Worm (Caenorhabditis elegans) whole organism, L4 larva: ENCODE data around the gene M02F4.1.
A peak's percentile ranks its signal among the peaks of the same experiment; 100 is the strongest.

Experiments used
- F44E2.7 ChIP-seq: fragments of 200-800 bp; sonication (Bioruptor generic); IDR thresholded peaks from 2 replicates; pipeline ENCODE4 v2.1.2; 2022; ENCODE audit warnings: missing genetic modification characterization, missing compliant biosample characterization
- R02D3.7 ChIP-seq: fragments of 150-350 bp; sonication (generic microtip); optimal IDR thresholded peaks from 3 replicates; lab custom pipeline; 2014; ENCODE audit warnings: missing biosample characterization, missing genetic modification characterization
- T20F7.1 ChIP-seq: fragments of 200-800 bp; sonication (Bioruptor generic); optimal IDR thresholded peaks from 2 replicates; lab custom pipeline; 2018; ENCODE audit warnings: mild to moderate bottlenecking, missing genetic modification characterization, missing compliant biosample characterization
- ZK546.5 ChIP-seq, 2 experiments: sonication (generic microtip); optimal IDR thresholded peaks; 2 replicates each; lab custom pipeline; 2017; ENCODE audit warnings: missing biosample characterization in 2 of 2, missing genetic modification characterization in 2 of 2
- aha-1 ChIP-seq: fragments of 150-350 bp; peaks from one replicate; lab custom pipeline; 2014; ENCODE audit warnings: missing biosample characterization, missing genetic modification characterization
- aly-2 ChIP-seq: sonication (generic microtip); optimal IDR thresholded peaks from 2 replicates; lab custom pipeline; 2018; ENCODE audit warnings: missing biosample characterization, missing genetic modification characterization
- attf-4 ChIP-seq: sonication (generic microtip); optimal IDR thresholded peaks from 3 replicates; lab custom pipeline; 2017; ENCODE audit warnings: missing biosample characterization, missing genetic modification characterization
- ceh-28 ChIP-seq: fragments of 150-350 bp; optimal IDR thresholded peaks from 2 replicates; lab custom pipeline; 2014; ENCODE audit warnings: missing biosample characterization, missing genetic modification reagents, missing genetic modification characterization
- ceh-32 ChIP-seq: sonication (generic microtip); optimal IDR thresholded peaks from 2 replicates; lab custom pipeline; 2016; ENCODE audit warnings: mild to moderate bottlenecking, missing genetic modification characterization, missing compliant biosample characterization; ENCODE audit not compliant: poor library complexity
- ceh-62 ChIP-seq: sonication (generic microtip); optimal IDR thresholded peaks from 2 replicates; lab custom pipeline; 2017; ENCODE audit warnings: missing biosample characterization, missing genetic modification characterization
- ces-1 ChIP-seq: fragments of 150-350 bp; sonication (generic microtip); optimal IDR thresholded peaks from 4 replicates; lab custom pipeline; 2014; ENCODE audit warnings: missing biosample characterization, missing genetic modification reagents, missing genetic modification characterization
- daf-12 ChIP-seq: fragments of 150-350 bp; optimal IDR thresholded peaks from 2 replicates; lab custom pipeline; 2014; ENCODE audit warnings: missing biosample characterization, missing genetic modification reagents, missing genetic modification characterization
- daf-16 ChIP-seq, 3 experiments: sonication (generic microtip); optimal IDR thresholded peaks; 2 replicates each; lab custom pipeline; 2016 to 2017; ENCODE audit warnings: missing genetic modification characterization in 3 of 3, missing genetic modification reagents in 3 of 3, mild to moderate bottlenecking in 2 of 3, missing compliant biosample characterization in 2 of 3, missing biosample characterization in 1 of 3, moderate library complexity in 1 of 3
- daf-19 ChIP-seq: fragments of 200-800 bp; sonication (Bioruptor generic); conservative IDR thresholded peaks from 2 replicates; pipeline ENCODE4 v1.3.6; 2022; ENCODE audit warnings: missing genetic modification characterization, missing compliant biosample characterization
- dve-1 ChIP-seq: sonication (generic microtip); optimal IDR thresholded peaks from 2 replicates; lab custom pipeline; 2017; ENCODE audit warnings: antibody characterized with exemption, mild to moderate bottlenecking, missing genetic modification characterization, missing compliant biosample characterization; ENCODE audit not compliant: insufficient read depth
- egl-27 ChIP-seq: sonication (generic microtip); optimal IDR thresholded peaks from 3 replicates; lab custom pipeline; 2017; ENCODE audit warnings: missing biosample characterization, missing genetic modification reagents, missing genetic modification characterization
- egl-43 ChIP-seq: fragments of 200-800 bp; sonication (Bioruptor generic); IDR thresholded peaks from 2 replicates; pipeline ENCODE4 v1.3.6; 2022; ENCODE audit warnings: missing genetic modification reagents, missing genetic modification characterization, missing compliant biosample characterization
- fkh-10 ChIP-seq: fragments of 150-350 bp; optimal IDR thresholded peaks from 2 replicates; lab custom pipeline; 2014; ENCODE audit warnings: missing biosample characterization, missing genetic modification reagents, missing genetic modification characterization
- gei-8 ChIP-seq: fragments of 200-800 bp; sonication (Bioruptor generic); optimal IDR thresholded peaks from 2 replicates; lab custom pipeline; 2018; ENCODE audit warnings: mild to moderate bottlenecking, missing genetic modification characterization, missing compliant biosample characterization
- hif-1 ChIP-seq, 2 experiments: sonication (generic microtip); optimal IDR thresholded peaks; 2 replicates each; lab custom pipeline; 2016 to 2017; ENCODE audit warnings: missing compliant biosample characterization in 2 of 2, missing genetic modification characterization in 2 of 2, missing genetic modification reagents in 2 of 2, missing genotype in 2 of 2, mild to moderate bottlenecking in 1 of 2
- hlh-11 ChIP-seq: fragments of 200-800 bp; sonication (Bioruptor generic); optimal IDR thresholded peaks from 2 replicates; lab custom pipeline; 2018; ENCODE audit warnings: mild to moderate bottlenecking, missing genetic modification characterization, missing compliant biosample characterization
- lim-7 ChIP-seq: fragments of 200-800 bp; sonication (Bioruptor generic); IDR thresholded peaks from 2 replicates; pipeline ENCODE4 v1.3.6; 2022; ENCODE audit warnings: missing genetic modification characterization, missing compliant biosample characterization
- lin-1 ChIP-seq: fragments of 200-800 bp; sonication (Bioruptor generic); IDR thresholded peaks from 2 replicates; pipeline ENCODE4 v1.3.6; 2022; ENCODE audit warnings: missing genetic modification reagents, missing genetic modification characterization, missing compliant biosample characterization
- lin-15B ChIP-seq: fragments of 150-350 bp; sonication (generic microtip); optimal IDR thresholded peaks from 3 replicates; lab custom pipeline; 2014; ENCODE audit warnings: missing biosample characterization, missing genetic modification characterization
- lin-29 ChIP-seq: fragments of 200-800 bp; sonication (Bioruptor generic); IDR thresholded peaks from 2 replicates; pipeline ENCODE4 v1.3.6; 2022; ENCODE audit warnings: missing genetic modification reagents, missing genetic modification characterization, missing compliant biosample characterization
- lin-39 ChIP-seq: fragments of 150-350 bp; optimal IDR thresholded peaks from 2 replicates; lab custom pipeline; 2014; ENCODE audit warnings: missing biosample characterization, missing genetic modification reagents, missing genetic modification characterization
- madf-5 ChIP-seq, 2 experiments: fragments of 200-800 bp; sonication (Bioruptor generic); IDR thresholded peaks; 2 replicates each; pipeline ENCODE4 v1.3.6; 2022; ENCODE audit warnings: missing compliant biosample characterization in 2 of 2, missing genetic modification characterization in 2 of 2
- mdl-1 ChIP-seq, 2 experiments: fragments of 150-350 bp in 1 of 2; sonication (generic microtip) in 1 of 2; optimal IDR thresholded peaks; 2 replicates each; lab custom pipeline; 2014 to 2017; ENCODE audit warnings: missing biosample characterization in 2 of 2, missing genetic modification characterization in 2 of 2
- mdt-29 ChIP-seq: fragments of 200-800 bp; sonication (Bioruptor generic); IDR thresholded peaks from 2 replicates; pipeline ENCODE4 v1.3.6; 2022; ENCODE audit warnings: missing genetic modification reagents, missing genetic modification characterization, missing compliant biosample characterization
- mxl-3 ChIP-seq: fragments of 200-800 bp; sonication (Bioruptor generic); optimal IDR thresholded peaks from 2 replicates; lab custom pipeline; 2018; ENCODE audit warnings: mild to moderate bottlenecking, missing genetic modification characterization, missing compliant biosample characterization
- nhr-10 ChIP-seq: fragments of 150-350 bp; optimal IDR thresholded peaks from 2 replicates; lab custom pipeline; 2014; ENCODE audit warnings: missing biosample characterization, missing genetic modification characterization
- nhr-28 ChIP-seq: fragments of 150-350 bp; optimal IDR thresholded peaks from 2 replicates; lab custom pipeline; 2014; ENCODE audit warnings: missing biosample characterization, missing genetic modification characterization
- nhr-48 ChIP-seq: sonication (generic microtip); optimal IDR thresholded peaks from 2 replicates; lab custom pipeline; 2016; ENCODE audit warnings: mild to moderate bottlenecking, missing genetic modification characterization, missing compliant biosample characterization
- nhr-76 ChIP-seq: fragments of 150-350 bp; optimal IDR thresholded peaks from 2 replicates; lab custom pipeline; 2014; ENCODE audit warnings: missing biosample characterization, missing genetic modification characterization
- nhr-77 ChIP-seq: fragments of 150-350 bp; optimal IDR thresholded peaks from 2 replicates; lab custom pipeline; 2014; ENCODE audit warnings: missing biosample characterization, missing genetic modification characterization
- pqm-1 ChIP-seq: sonication (generic microtip); optimal IDR thresholded peaks from 2 replicates; lab custom pipeline; 2017; ENCODE audit warnings: missing biosample characterization, missing genetic modification characterization
- saeg-2 ChIP-seq: fragments of 200-800 bp; sonication (Bioruptor generic); IDR thresholded peaks from 2 replicates; pipeline ENCODE4 v1.3.6; 2022; ENCODE audit warnings: missing genetic modification reagents, missing genetic modification characterization, missing compliant biosample characterization
- sdz-12 ChIP-seq: fragments of 200-800 bp; sonication (Bioruptor generic); optimal IDR thresholded peaks from 2 replicates; lab custom pipeline; 2018; ENCODE audit warnings: mild to moderate bottlenecking, missing genetic modification characterization, missing compliant biosample characterization
- set-16 ChIP-seq: fragments of 200-800 bp; sonication (Bioruptor generic); IDR thresholded peaks from 2 replicates; pipeline ENCODE4 v1.3.6; 2022; ENCODE audit warnings: missing genetic modification reagents, missing genetic modification characterization, missing compliant biosample characterization
- skn-1 ChIP-seq: fragments of 150-350 bp; optimal IDR thresholded peaks from 2 replicates; lab custom pipeline; 2014; ENCODE audit warnings: missing biosample characterization, missing genetic modification characterization
- snpc-4 ChIP-seq: fragments of 150-350 bp; optimal IDR thresholded peaks from 2 replicates; lab custom pipeline; 2014; ENCODE audit warnings: missing biosample characterization, missing genetic modification characterization
- tra-1 ChIP-seq: fragments of 200-800 bp; sonication (Bioruptor generic); IDR thresholded peaks from 2 replicates; pipeline ENCODE4 v1.3.6; 2022; ENCODE audit warnings: missing genetic modification reagents, missing genetic modification characterization, missing compliant biosample characterization
- unc-130 ChIP-seq: sonication (generic microtip); optimal IDR thresholded peaks from 2 replicates; lab custom pipeline; 2016; ENCODE audit warnings: missing genetic modification reagents, missing genetic modification characterization, missing compliant biosample characterization
- vab-7 ChIP-seq: fragments of 200-800 bp; sonication (Bioruptor generic); IDR thresholded peaks from 2 replicates; pipeline ENCODE4 v1.3.6; 2022; ENCODE audit warnings: missing genetic modification reagents, missing genetic modification characterization, missing compliant biosample characterization
- zfp-2 ChIP-seq: sonication (generic microtip); optimal IDR thresholded peaks from 2 replicates; lab custom pipeline; 2016; ENCODE audit warnings: mild to moderate bottlenecking, missing genetic modification characterization, missing compliant biosample characterization
- ztf-11 ChIP-seq: fragments of 150-350 bp; optimal IDR thresholded peaks from 2 replicates; lab custom pipeline; 2014; ENCODE audit warnings: missing biosample characterization, missing genetic modification characterization
- ztf-7 ChIP-seq: fragments of 150-350 bp; optimal IDR thresholded peaks from 2 replicates; lab custom pipeline; 2014; ENCODE audit warnings: missing biosample characterization, missing genetic modification characterization

M02F4.1 gene

DNA sequence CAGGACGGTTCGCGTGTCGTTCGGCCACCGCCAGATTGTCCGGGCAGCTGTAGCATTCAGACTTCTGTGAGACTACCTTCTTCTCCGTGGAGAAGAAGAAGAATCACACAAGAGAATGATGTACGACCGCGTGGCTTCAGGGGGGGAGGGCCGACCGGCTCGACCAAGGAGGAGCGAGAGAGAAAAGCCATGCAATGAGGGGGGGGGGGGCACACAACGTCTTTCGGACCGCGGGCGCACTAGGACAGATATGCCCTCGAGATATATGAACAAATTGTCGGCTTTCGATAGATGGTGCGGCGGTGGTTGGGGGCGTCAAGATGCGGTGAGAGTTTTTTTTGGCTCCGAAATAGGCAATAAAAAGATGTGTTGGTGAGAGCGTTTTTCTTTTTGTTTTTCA lies 11.7 kb upstream of the M02F4.1 start (continued):
- no peak for TF ChIP-seq T20F7.1 (GFP tag; lab: Kevin White, UChicago)
- TF ChIP-seq lin-1 (GFP tag; lab: Robert Waterston, UW): no peak
- TF ChIP-seq hlh-11 (tag; lab: Kevin White, UChicago): peak; percentile 8
- no peak for TF ChIP-seq pqm-1 (tag; lab: Kevin White, UChicago)
- TF ChIP-seq ztf-7 (tag; lab: Kevin White, UChicago): no peak
- TF ChIP-seq mdl-1 (tag; optimal IDR thresholded peaks at IDR 0.05; lab: Kevin White, UChicago): no peak
- TF ChIP-seq ZK546.5 (tag; optimal IDR thresholded peaks at IDR 0.05; lab: Kevin White, UChicago): no peak
- no peak for TF ChIP-seq ztf-11
- TF ChIP-seq aly-2: no peak
- no peak for TF ChIP-seq saeg-2 (GFP tag; lab: Robert Waterston, UW)
- peak; percentile 83 for TF ChIP-seq set-16 (GFP tag; lab: Robert Waterston, UW)
- no peak for TF ChIP-seq ceh-28 (tag; lab: Kevin White, UChicago)
- no peak for TF ChIP-seq daf-12 (tag; lab: Kevin White, UChicago)

DNA sequence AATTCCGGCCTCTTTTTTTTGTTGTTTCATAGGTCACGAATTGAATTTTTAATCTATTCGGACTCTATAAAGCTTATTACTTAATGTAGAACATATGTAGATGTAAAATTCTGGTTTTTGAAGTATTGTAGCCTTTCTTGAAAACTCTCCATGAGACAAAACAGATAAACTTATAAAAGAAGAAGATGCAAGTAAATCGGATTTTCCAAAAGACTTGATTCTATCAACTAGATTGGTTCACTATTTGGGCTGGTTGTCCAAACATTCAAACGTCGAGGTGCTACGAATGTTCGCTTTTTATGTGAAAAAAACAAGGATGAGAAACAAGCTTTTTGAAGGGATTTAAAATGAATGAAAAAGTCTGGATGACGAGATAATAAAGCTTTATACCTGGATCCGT lies 11.1 kb upstream of the M02F4.1 start:
- TF ChIP-seq ceh-28 (tag; lab: Kevin White, UChicago): no peak
- peak; percentile 53 for TF ChIP-seq ces-1
- TF ChIP-seq fkh-10 (GFP tag; lab: Kevin White, UChicago): peak; percentile 33
- TF ChIP-seq, all 104 proteins: peak for 2

DNA sequence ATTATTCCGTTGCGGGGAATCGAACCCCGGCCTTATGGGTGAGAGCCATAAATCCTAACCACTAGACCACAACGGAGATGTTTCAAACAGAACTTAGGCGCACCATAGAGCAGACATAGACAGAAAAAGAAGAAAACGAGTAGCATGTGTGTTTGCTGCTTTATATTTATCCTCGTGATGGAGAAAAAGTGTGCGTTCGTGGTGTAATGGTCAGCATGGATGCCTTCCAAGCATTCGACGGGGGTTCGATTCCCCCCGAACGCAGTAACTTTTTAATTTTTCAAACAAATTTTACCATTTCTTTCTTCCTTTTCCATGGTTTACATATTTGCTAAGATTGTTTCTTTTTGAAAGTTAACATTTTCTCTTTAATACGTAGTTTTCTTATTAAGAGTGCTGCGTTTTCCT lies 7.0 kb upstream of the M02F4.1 start:
- TF ChIP-seq hif-1 (tag; optimal IDR thresholded peaks at IDR 0.05; lab: Kevin White, UChicago): peak; percentile 75 to 87
- TF ChIP-seq lim-7 (GFP tag; lab: Robert Waterston, UW): peak; percentile 99
- TF ChIP-seq zfp-2 (tag; lab: Kevin White, UChicago): peak; percentile 78
- TF ChIP-seq ZK546.5 (tag; optimal IDR thresholded peaks at IDR 0.05; lab: Kevin White, UChicago): no peak
- TF ChIP-seq egl-43: peak; percentile 99
- TF ChIP-seq ceh-62 (tag; lab: Kevin White, UChicago): no peak
- TF ChIP-seq mdt-29 (GFP tag; lab: Robert Waterston, UW): peak; percentile 97
- no peak for TF ChIP-seq attf-4 (tag; lab: Kevin White, UChicago)
- TF ChIP-seq snpc-4 (tag; lab: Kevin White, UChicago): no peak
- TF ChIP-seq sdz-12 (GFP tag; lab: Kevin White, UChicago): peak; percentile 99
- peak; percentile 97 for TF ChIP-seq lin-1 (GFP tag; lab: Robert Waterston, UW)
- TF ChIP-seq R02D3.7: peak; percentile 29
- TF ChIP-seq dve-1 (tag; lab: Kevin White, UChicago): peak; percentile 82
- peak; percentile 81 for TF ChIP-seq egl-27
- TF ChIP-seq ceh-32 (tag; lab: Kevin White, UChicago): peak; percentile 86
- TF ChIP-seq daf-12 (tag; lab: Kevin White, UChicago): no peak
- TF ChIP-seq lin-29 (GFP tag; lab: Robert Waterston, UW): peak; percentile 93
- TF ChIP-seq F44E2.7 (GFP tag; lab: Robert Waterston, UW): peak; percentile 99
- TF ChIP-seq nhr-10 (tag; lab: Kevin White, UChicago): peak; percentile 81
- peak; percentile 83 for TF ChIP-seq T20F7.1 (GFP tag; lab: Kevin White, UChicago)
- peak; percentile 98 for TF ChIP-seq daf-19 (GFP tag; lab: Robert Waterston, UW)
- TF ChIP-seq nhr-77: peak; percentile 65
- peak; percentile 99 for TF ChIP-seq vab-7
- TF ChIP-seq mxl-3 (GFP tag; lab: Kevin White, UChicago): peak; percentile 71
- TF ChIP-seq nhr-48: peak; percentile 89
- peak; percentile 99 for TF ChIP-seq tra-1 (GFP tag; lab: Robert Waterston, UW)
- TF ChIP-seq ceh-28 (tag; lab: Kevin White, UChicago): no peak
- peak; percentile 86 for TF ChIP-seq ces-1
- TF ChIP-seq daf-16 (GFP tag; optimal IDR thresholded peaks at IDR 0.05; lab: Kevin White, UChicago): peak; percentile 84 to 96
- TF ChIP-seq daf-16 (tag; optimal IDR thresholded peaks at IDR 0.05; lab: Kevin White, UChicago): peak; percentile 85
- peak; percentile 97 for TF ChIP-seq gei-8 (GFP tag; lab: Kevin White, UChicago)
- TF ChIP-seq lin-15B: no peak
- TF ChIP-seq nhr-28 (tag; lab: Kevin White, UChicago): peak; percentile 63
- TF ChIP-seq madf-5 (GFP tag; IDR thresholded peaks at IDR 0.05; lab: Robert Waterston, UW): peak; percentile 96 to 98
- TF ChIP-seq lin-39 (tag; lab: Kevin White, UChicago): peak; percentile 39
- no peak for TF ChIP-seq skn-1 (tag; lab: Kevin White, UChicago)
- peak; percentile 90 for TF ChIP-seq ztf-7 (tag; lab: Kevin White, UChicago)
- TF ChIP-seq aha-1 (tag; lab: Kevin White, UChicago): peak; percentile 100
- no peak for TF ChIP-seq nhr-76 (tag; lab: Kevin White, UChicago)
- TF ChIP-seq unc-130: peak; percentile 71
